Worm (Caenorhabditis elegans) whole organism, young adult: ENCODE data around the gene C23H5.11.

Source experiments
- B0019.2 ChIP-seq: fragments of 200-800 bp; sonication (Bioruptor generic); conservative IDR thresholded peaks from 2 replicates; pipeline ENCODE4 v1.3.6; 2022; ENCODE audit warnings: missing genetic modification reagents, missing genetic modification characterization, missing compliant biosample characterization
- C06A6.2 ChIP-seq: fragments of 200-800 bp; sonication (Bioruptor generic); conservative IDR thresholded peaks from 2 replicates; pipeline ENCODE4 v1.3.6; 2022; ENCODE audit warnings: missing genetic modification characterization, missing compliant biosample characterization
- F33H1.4 ChIP-seq: fragments of 200-800 bp; sonication (Bioruptor generic); IDR thresholded peaks from 2 replicates; pipeline ENCODE4 v1.3.6; 2022; ENCODE audit warnings: missing genetic modification reagents, missing genetic modification characterization, missing compliant biosample characterization
- F39B2.1 ChIP-seq: fragments of 200-800 bp; sonication (Bioruptor generic); IDR thresholded peaks from 2 replicates; pipeline ENCODE4 v1.3.6; 2022; ENCODE audit warnings: missing genetic modification reagents, missing genetic modification characterization, missing compliant biosample characterization
- T26A5.8 ChIP-seq: sonication (generic microtip); optimal IDR thresholded peaks from 2 replicates; lab custom pipeline; 2016; ENCODE audit warnings: missing genetic modification characterization, missing compliant biosample characterization
- Y95B8A.8 ChIP-seq: fragments of 200-800 bp; sonication (Bioruptor generic); IDR thresholded peaks from 2 replicates; pipeline ENCODE4 v1.3.6; 2022; ENCODE audit warnings: missing genetic modification reagents, missing genetic modification characterization, missing compliant biosample characterization
- ama-1 ChIP-seq, 3 experiments: fragments of 150-350 bp in 1 of 3; sonication (generic microtip) in 2 of 3; optimal IDR thresholded peaks; 2 replicates each; lab custom pipeline; 2014 to 2018; ENCODE audit warnings: missing biosample characterization in 2 of 3, missing genetic modification characterization in 2 of 3, missing genetic modification reagents in 2 of 3
- attf-5 ChIP-seq: fragments of 200-800 bp; sonication (Bioruptor generic); optimal IDR thresholded peaks from 2 replicates; lab custom pipeline; 2018; ENCODE audit warnings: mild to moderate bottlenecking, missing genetic modification characterization, missing compliant biosample characterization
- ccch-3 ChIP-seq: fragments of 200-800 bp; sonication (Bioruptor generic); optimal IDR thresholded peaks from 2 replicates; lab custom pipeline; 2018; ENCODE audit warnings: mild to moderate bottlenecking, missing genetic modification characterization, missing compliant biosample characterization
- cebp-2 ChIP-seq: fragments of 200-800 bp; sonication (Bioruptor generic); IDR thresholded peaks from 2 replicates; pipeline ENCODE4 v1.3.6; 2022; ENCODE audit warnings: missing genetic modification characterization, missing compliant biosample characterization
- ceh-27 ChIP-seq: fragments of 200-800 bp; sonication (Bioruptor generic); optimal IDR thresholded peaks from 2 replicates; lab custom pipeline; 2018; ENCODE audit warnings: mild to moderate bottlenecking, missing genetic modification characterization, moderate library complexity, missing compliant biosample characterization
- ceh-40 ChIP-seq: fragments of 200-800 bp; sonication (Bioruptor generic); IDR thresholded peaks from 2 replicates; pipeline ENCODE4 v1.3.6; 2022; ENCODE audit warnings: missing genetic modification characterization, missing compliant biosample characterization
- chd-7 ChIP-seq: sonication (generic microtip); optimal IDR thresholded peaks from 2 replicates; lab custom pipeline; 2016; ENCODE audit warnings: mild to moderate bottlenecking, missing genetic modification characterization, moderate library complexity, missing compliant biosample characterization
- dpl-1 ChIP-seq: fragments of 150-350 bp; optimal IDR thresholded peaks from 2 replicates; lab custom pipeline; 2014; ENCODE audit warnings: missing biosample characterization, missing genetic modification reagents, missing genetic modification characterization
- efl-1 ChIP-seq: fragments of 150-350 bp; optimal IDR thresholded peaks from 2 replicates; lab custom pipeline; 2014; ENCODE audit warnings: missing biosample characterization, missing genetic modification reagents, missing genetic modification characterization
- ekl-4 ChIP-seq: fragments of 200-800 bp; sonication (Bioruptor generic); IDR thresholded peaks from 2 replicates; pipeline ENCODE4 v1.3.6; 2022; ENCODE audit warnings: missing genetic modification reagents, missing genetic modification characterization, missing compliant biosample characterization
- hlh-12 ChIP-seq: sonication (generic microtip); optimal IDR thresholded peaks from 2 replicates; lab custom pipeline; 2016; ENCODE audit warnings: missing genetic modification characterization, missing compliant biosample characterization
- hmg-1.2 ChIP-seq: fragments of 200-800 bp; sonication (Bioruptor generic); IDR thresholded peaks from 2 replicates; pipeline ENCODE4 v1.3.6; 2022; ENCODE audit warnings: missing genetic modification reagents, missing genetic modification characterization, missing compliant biosample characterization
- hsf-1 ChIP-seq: fragments of 200-800 bp; sonication (Bioruptor generic); IDR thresholded peaks from 2 replicates; pipeline ENCODE4 v1.3.6; 2022; ENCODE audit warnings: missing genetic modification reagents, missing genetic modification characterization, missing compliant biosample characterization
- lin-26 ChIP-seq: fragments of 200-800 bp; sonication (Bioruptor generic); IDR thresholded peaks from 2 replicates; pipeline ENCODE4 v1.3.6; 2022; ENCODE audit warnings: missing genetic modification reagents, missing genetic modification characterization, missing compliant biosample characterization
- lin-40 ChIP-seq: sonication (generic microtip); optimal IDR thresholded peaks from 2 replicates; lab custom pipeline; 2016; ENCODE audit warnings: missing genetic modification characterization, mild to moderate bottlenecking, missing compliant biosample characterization, missing genotype, missing genetic modification reagents
- lsl-1 ChIP-seq: fragments of 200-800 bp; sonication (Bioruptor generic); optimal IDR thresholded peaks from 2 replicates; lab custom pipeline; 2018; ENCODE audit warnings: mild to moderate bottlenecking, missing genetic modification characterization, moderate library complexity, missing compliant biosample characterization
- lsy-27 ChIP-seq: sonication (generic microtip); optimal IDR thresholded peaks from 2 replicates; lab custom pipeline; 2017; ENCODE audit warnings: missing genetic modification characterization, mild to moderate bottlenecking, missing compliant biosample characterization, antibody characterized with exemption, missing genotype, borderline replicate concordance; ENCODE audit not compliant: insufficient read depth
- madf-8 ChIP-seq: fragments of 200-800 bp; sonication (Bioruptor generic); conservative IDR thresholded peaks from 2 replicates; pipeline ENCODE4 v1.3.6; 2022; ENCODE audit warnings: missing genetic modification reagents, missing genetic modification characterization, missing compliant biosample characterization
- mcd-1 ChIP-seq: fragments of 200-800 bp; sonication (Bioruptor generic); IDR thresholded peaks from 2 replicates; pipeline ENCODE4 v1.3.6; 2022; ENCODE audit warnings: missing genetic modification reagents, missing genetic modification characterization, missing compliant biosample characterization
- mes-4 ChIP-seq: sonication (generic microtip); optimal IDR thresholded peaks from 2 replicates; lab custom pipeline; 2016; ENCODE audit warnings: missing genotype, missing genetic modification characterization, missing compliant biosample characterization
- nfya-2 ChIP-seq: fragments of 200-800 bp; sonication (Bioruptor generic); IDR thresholded peaks from 2 replicates; pipeline ENCODE4 v1.3.6; 2022; ENCODE audit warnings: missing genetic modification reagents, missing genetic modification characterization, missing compliant biosample characterization
- nhr-120 ChIP-seq: fragments of 200-800 bp; sonication (Bioruptor generic); IDR thresholded peaks from 2 replicates; pipeline ENCODE4 v1.3.6; 2022; ENCODE audit warnings: missing genetic modification characterization, missing compliant biosample characterization
- pha-4 ChIP-seq: fragments of 150-350 bp; sonication (generic microtip); optimal IDR thresholded peaks from 2 replicates; lab custom pipeline; 2014; ENCODE audit warnings: missing biosample characterization, missing genetic modification reagents, missing genetic modification characterization
- rcor-1 ChIP-seq: fragments of 200-800 bp; sonication (Bioruptor generic); IDR thresholded peaks from 2 replicates; pipeline ENCODE4 v1.3.6; 2022; ENCODE audit warnings: missing genetic modification reagents, missing genetic modification characterization, missing compliant biosample characterization
- sea-2 ChIP-seq: fragments of 200-800 bp; sonication (Bioruptor generic); IDR thresholded peaks from 2 replicates; pipeline ENCODE4 v1.3.6; 2022; ENCODE audit warnings: missing genetic modification characterization, missing compliant biosample characterization
- tbx-9 ChIP-seq: sonication (generic microtip); optimal IDR thresholded peaks from 2 replicates; lab custom pipeline; 2016; ENCODE audit warnings: borderline replicate concordance, missing genetic modification characterization, inconsistent platforms, missing compliant biosample characterization
- xnd-1 ChIP-seq: sonication (generic microtip); optimal IDR thresholded peaks from 2 replicates; lab custom pipeline; 2016; ENCODE audit warnings: missing genotype, missing genetic modification reagents, missing genetic modification characterization, missing compliant biosample characterization
- ztf-3 ChIP-seq: fragments of 200-800 bp; sonication (Bioruptor generic); optimal IDR thresholded peaks from 2 replicates; lab custom pipeline; 2018; ENCODE audit warnings: mild to moderate bottlenecking, missing genetic modification characterization, missing compliant biosample characterization
- ztf-6 ChIP-seq: fragments of 200-800 bp; sonication (Bioruptor generic); IDR thresholded peaks from 2 replicates; pipeline ENCODE4 v1.3.6; 2022; ENCODE audit warnings: missing genetic modification reagents, missing genetic modification characterization, missing compliant biosample characterization

C23H5.11 gene

ce11 chrIV:2111300-2111874 is 11.7 kb upstream of the C23H5.11 start, which contains the start of gene che-6 (continued):
- no peak for TF ChIP-seq C06A6.2 (GFP tag; lab: Robert Waterston, UW)
- no peak for TF ChIP-seq dpl-1 (GFP tag; lab: Kevin White, UChicago)
- TF ChIP-seq sea-2 (GFP tag; lab: Robert Waterston, UW), result no peak
- TF ChIP-seq xnd-1, result no peak
- TF ChIP-seq hmg-1.2 (GFP tag; lab: Robert Waterston, UW), result no peak
- TF ChIP-seq nfya-2 (GFP tag; lab: Robert Waterston, UW), result no peak
- no peak for TF ChIP-seq ceh-27 (GFP tag; lab: Kevin White, UChicago)
- TF ChIP-seq lin-26 (GFP tag; lab: Robert Waterston, UW), result no peak
- TF ChIP-seq attf-5 (GFP tag; lab: Kevin White, UChicago), result no peak
- peak; percentile 10; the same call in 1 of the 2 replicates for TF ChIP-seq Y95B8A.8 (GFP tag; lab: Robert Waterston, UW)
- no peak for TF ChIP-seq chd-7
- TF ChIP-seq T26A5.8 (tag; lab: Kevin White, UChicago), result no peak
- TF ChIP-seq ceh-40 (GFP tag; lab: Robert Waterston, UW), result no peak

- TF ChIP-seq cebp-2, result 0 out of 2 replicates have a peak, but pooled peaks have one; percentile 70
- TF ChIP-seq F33H1.4 (GFP tag; lab: Robert Waterston, UW), result peak; percentile 42
- TF ChIP-seq F39B2.1 (GFP tag; lab: Robert Waterston, UW), result 0 out of 2 replicates have a peak, but pooled peaks have one; percentile 18
- 0 out of 2 replicates have a peak, but pooled peaks have one; percentile 51 for TF ChIP-seq nhr-120 (GFP tag; lab: Robert Waterston, UW)
- TF ChIP-seq ccch-3 (GFP tag; lab: Kevin White, UChicago), result no peak
- TF ChIP-seq, all 124 proteins: peak for 4
Measured at ce11 chrIV:2106708-2107107, 7.0 kb upstream of the C23H5.11 start.

DNA sequence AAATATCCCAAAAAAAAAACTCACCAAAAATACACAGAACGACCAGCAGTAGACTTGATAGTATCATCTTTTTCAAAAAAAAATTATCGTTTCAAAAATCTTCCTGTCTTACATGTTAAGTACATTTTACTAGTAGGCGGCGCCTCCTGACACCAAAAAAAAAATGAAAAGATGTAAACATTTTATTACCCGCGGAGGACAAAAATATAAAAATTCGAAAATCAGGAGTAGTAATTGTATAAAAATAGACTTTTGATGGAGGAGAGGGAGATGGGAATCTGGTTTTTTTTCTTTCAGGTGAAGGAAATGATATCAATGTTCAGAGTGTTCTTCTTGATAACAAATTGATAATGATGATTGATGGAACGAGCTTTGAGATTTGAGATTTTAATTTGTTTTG is 3.1 kb upstream of the C23H5.11 start, which contains the start of gene C23H5.15:
TSS of gene C23H5.15 (minus strand) at position 101 of the 400 bp plus-strand sequence.
- no peak for TF ChIP-seq madf-8 (GFP tag; lab: Robert Waterston, UW)

DNA sequence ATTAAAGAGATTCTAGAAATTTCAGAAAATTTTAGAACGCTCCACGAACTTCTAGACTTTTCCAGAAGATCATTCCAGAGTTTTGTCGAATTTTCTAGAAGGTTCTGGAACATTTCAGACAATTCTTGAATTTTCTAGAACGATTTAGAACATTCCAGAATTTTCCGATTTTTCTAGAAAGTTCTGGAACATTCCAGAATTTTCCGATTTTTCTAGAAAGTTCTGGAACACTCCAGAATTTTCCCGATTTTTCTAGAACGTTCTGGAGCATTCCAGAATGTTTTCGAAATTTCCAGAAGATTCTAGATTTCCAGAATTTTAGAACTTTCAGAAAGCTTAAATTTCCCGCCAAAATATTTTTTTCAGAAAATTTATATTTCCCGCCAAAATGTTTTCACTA is 3.2 kb downstream of the C23H5.11 start:
- peak; percentile 92 for TF ChIP-seq hsf-1 (GFP tag; lab: Robert Waterston, UW)
- TF ChIP-seq, all 124 proteins: peak for 1; not testable (repeated sequence) for 123

ce11 chrIV:2083734-2084133 is 15.9 kb downstream of the C23H5.11 start, which contains the start of gene mca-2:
Gene mca-2, plus strand, starts transcription at chrIV:2084034.
- TF ChIP-seq mes-4 (tag; lab: Kevin White, UChicago) (no peak), pha-4 (tag; lab: Kevin White, UChicago) (no peak), ceh-27 (GFP tag; lab: Kevin White, UChicago) (no peak), ama-1 (optimal IDR thresholded peaks at IDR 0.05; lab: Kevin White, UChicago) (no peak), ama-1 (GFP tag; optimal IDR thresholded peaks at IDR 0.05; lab: Kevin White, UChicago) (no peak), mcd-1 (GFP tag; lab: Robert Waterston, UW) (no peak), B0019.2 (GFP tag; lab: Robert Waterston, UW) (no peak), lsl-1 (GFP tag; lab: Kevin White, UChicago) (no peak), ekl-4 (GFP tag; lab: Robert Waterston, UW) (no peak), ztf-6 (no peak), ztf-3 (GFP tag; lab: Kevin White, UChicago) (no peak)

DNA sequence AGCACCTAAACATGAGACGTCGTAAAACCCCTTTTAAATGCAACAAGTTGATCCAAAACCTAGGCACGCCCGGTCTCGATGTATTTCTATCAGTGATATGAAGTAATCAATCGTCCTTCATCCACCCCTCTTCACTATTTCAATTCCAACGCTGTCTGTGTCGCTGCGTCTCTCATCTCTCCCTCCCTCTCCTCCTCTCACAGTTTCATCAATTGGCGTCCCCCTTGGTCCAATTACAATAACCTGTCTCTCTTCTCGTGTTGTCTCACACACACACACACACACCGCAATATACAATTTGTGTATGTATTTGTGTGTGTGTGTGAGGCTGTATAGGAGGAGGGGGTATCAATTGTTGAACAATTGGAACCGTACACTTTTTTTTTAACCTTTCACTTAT is 16.5 kb downstream of the C23H5.11 start:
- TF ChIP-seq tbx-9 (tag; lab: Kevin White, UChicago) (no peak), hlh-12 (tag; lab: Kevin White, UChicago) (no peak), cebp-2 (no peak), efl-1 (GFP tag; lab: Kevin White, UChicago) (no peak), lsy-27 (tag; lab: Kevin White, UChicago) (no peak), lin-40 (tag; lab: Kevin White, UChicago) (peak; percentile 18), rcor-1 (no peak)
- TF ChIP-seq, all 124 proteins: peak for 1
